Fruit fly (Drosophila melanogaster): ENCODE results near the gene CG9988.

DNA sequence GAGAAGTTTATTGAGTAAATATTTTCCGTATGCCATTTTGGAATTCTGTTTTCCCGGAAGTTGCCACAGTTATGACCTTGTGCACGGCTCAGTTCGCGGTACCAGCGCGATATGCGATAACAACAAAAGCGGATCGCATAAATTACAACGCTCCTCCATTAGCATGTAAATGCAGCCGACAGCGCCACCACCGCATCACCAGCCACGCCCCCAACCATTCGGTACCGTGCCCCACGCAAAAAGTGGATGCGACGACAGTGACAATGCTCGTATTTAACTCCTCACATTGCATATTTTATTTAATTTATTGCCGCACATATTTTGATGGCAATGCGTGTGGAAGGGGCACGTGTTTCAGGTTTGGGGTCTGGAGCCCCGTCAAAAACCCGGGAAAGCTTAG is 13.1 kb upstream of the CG9988 start:
- no peak for TF ChIP-seq CG1621 (tag; optimal IDR thresholded peaks at IDR 0.05)
- no peak for TF ChIP-seq CG6854 (GFP tag; optimal IDR thresholded peaks at IDR 0.05)
- TF ChIP-seq eg (GFP tag; IDR thresholded peaks at IDR 0.05), result no peak
- no peak for TF ChIP-seq acj6 (GFP tag; optimal IDR thresholded peaks at IDR 0.05)
- no peak for TF ChIP-seq CG34406 (GFP tag; optimal IDR thresholded peaks at IDR 0.05)
- TF ChIP-seq CG16779 (tag; optimal IDR thresholded peaks at IDR 0.05), result no peak
- TF ChIP-seq Lpt (GFP tag; optimal IDR thresholded peaks at IDR 0.05), result no peak
- TF ChIP-seq CG9139 (GFP tag; optimal IDR thresholded peaks at IDR 0.05), result no peak
- no peak for TF ChIP-seq salr (GFP tag; optimal IDR thresholded peaks at IDR 0.05)
- TF ChIP-seq pdm3 (GFP tag; optimal IDR thresholded peaks at IDR 0.05), result no peak
- TF ChIP-seq CG8632 (GFP tag; optimal IDR thresholded peaks at IDR 0.05), result no peak
- TF ChIP-seq Hr38 (GFP tag; optimal IDR thresholded peaks at IDR 0.05), result no peak
- no peak for TF ChIP-seq CG10631 (GFP tag; optimal IDR thresholded peaks at IDR 0.05)
- no peak for TF ChIP-seq net (GFP tag; optimal IDR thresholded peaks at IDR 0.05)
